Worm (Caenorhabditis elegans) whole organism, L4 larva: Measurements from ENCODE around the gene T12B3.3.
"Not testable (repeated sequence)": the region's sequence is repeated elsewhere in the genome, so short reads cannot be mapped to it uniquely, and the experiment has no call there.

ENCODE experiments used
- D1046.2 ChIP-seq: fragments of 200-800 bp; sonication (Bioruptor generic); IDR thresholded peaks from 2 replicates; pipeline ENCODE4 v1.3.6; 2022; ENCODE audit warnings: missing genetic modification characterization, missing compliant biosample characterization
- F10B5.3 ChIP-seq: sonication (generic microtip); optimal IDR thresholded peaks from 2 replicates; lab custom pipeline; 2016; ENCODE audit warnings: mild to moderate bottlenecking, missing genetic modification characterization, missing compliant biosample characterization
- ZK337.2 ChIP-seq: fragments of 200-800 bp; sonication (Bioruptor generic); IDR thresholded peaks from 2 replicates; pipeline ENCODE4 v1.3.6; 2022; ENCODE audit warnings: missing genetic modification reagents, missing genetic modification characterization, missing compliant biosample characterization
- aha-1 ChIP-seq: fragments of 150-350 bp; peaks from one replicate; lab custom pipeline; 2014; ENCODE audit warnings: missing biosample characterization, missing genetic modification characterization
- aly-2 ChIP-seq: sonication (generic microtip); optimal IDR thresholded peaks from 2 replicates; lab custom pipeline; 2018; ENCODE audit warnings: missing biosample characterization, missing genetic modification characterization
- dve-1 ChIP-seq: sonication (generic microtip); optimal IDR thresholded peaks from 2 replicates; lab custom pipeline; 2017; ENCODE audit warnings: antibody characterized with exemption, mild to moderate bottlenecking, missing genetic modification characterization, missing compliant biosample characterization; ENCODE audit not compliant: insufficient read depth
- lin-13 ChIP-seq: fragments of 150-350 bp; optimal IDR thresholded peaks from 2 replicates; lab custom pipeline; 2014; ENCODE audit warnings: missing biosample characterization, missing genetic modification reagents, missing genetic modification characterization
- lin-15B ChIP-seq: fragments of 150-350 bp; sonication (generic microtip); optimal IDR thresholded peaks from 3 replicates; lab custom pipeline; 2014; ENCODE audit warnings: missing biosample characterization, missing genetic modification characterization
- nhr-11 ChIP-seq: fragments of 150-350 bp; optimal IDR thresholded peaks from 2 replicates; lab custom pipeline; 2014; ENCODE audit warnings: missing biosample characterization, missing genetic modification characterization
- nhr-77 ChIP-seq: fragments of 150-350 bp; optimal IDR thresholded peaks from 2 replicates; lab custom pipeline; 2014; ENCODE audit warnings: missing biosample characterization, missing genetic modification characterization
- pqm-1 ChIP-seq: sonication (generic microtip); optimal IDR thresholded peaks from 2 replicates; lab custom pipeline; 2017; ENCODE audit warnings: missing biosample characterization, missing genetic modification characterization
- unc-62 ChIP-seq, 3 experiments: fragments of 150-350 bp in 1 of 3; sonication (generic microtip); optimal IDR thresholded peaks in 2 of 3; peaks in 1 of 3; 1 replicate in 1 of 3; 2 replicates in 2 of 3; lab custom pipeline; 2014 to 2017; ENCODE audit warnings: missing biosample characterization in 3 of 3, missing genetic modification characterization in 3 of 3, missing genetic modification reagents in 3 of 3, missing genotype in 1 of 3

ce11 chrIV:7374847-7375246 is at the start of gene T12B3.3:
- not testable (repeated sequence) for TF ChIP-seq unc-62 (GFP tag; optimal IDR thresholded peaks at IDR 0.05 in 1 of 2; lab: Kevin White, UChicago); unc-62 (tag; optimal IDR thresholded peaks at IDR 0.05; lab: Kevin White, UChicago); aly-2 (tag; lab: Kevin White, UChicago); dve-1; D1046.2 (GFP tag; lab: Robert Waterston, UW); F10B5.3; nhr-11; pqm-1 (tag; lab: Kevin White, UChicago); aha-1 (tag; lab: Kevin White, UChicago); lin-15B (tag; lab: Kevin White, UChicago); ZK337.2 (GFP tag; lab: Robert Waterston, UW); lin-13 (GFP tag; lab: Kevin White, UChicago); nhr-77 (tag; lab: Kevin White, UChicago)
